Worm (Caenorhabditis elegans) whole organism, late embryonic: Measurements from ENCODE around the gene B0416.5.
A peak's percentile ranks its signal among the peaks of the same experiment; 100 is the strongest.

Experiments used
- C08G9.2 ChIP-seq: sonication (generic microtip); optimal IDR thresholded peaks from 2 replicates; lab custom pipeline; 2016; ENCODE audit warnings: mild to moderate bottlenecking, missing genetic modification characterization, moderate library complexity, missing compliant biosample characterization
- F13H6.1 ChIP-seq: sonication (generic microtip); optimal IDR thresholded peaks from 2 replicates; lab custom pipeline; 2016; ENCODE audit warnings: missing genetic modification characterization, missing compliant biosample characterization
- K02D7.2 ChIP-seq: sonication (generic microtip); optimal IDR thresholded peaks from 2 replicates; lab custom pipeline; 2017; ENCODE audit warnings: mild to moderate bottlenecking, missing genetic modification characterization, missing compliant biosample characterization
- T23F11.4 ChIP-seq: fragments of 200-800 bp; sonication (Bioruptor generic); optimal IDR thresholded peaks from 2 replicates; lab custom pipeline; 2018; ENCODE audit warnings: mild to moderate bottlenecking, missing genetic modification characterization, missing compliant biosample characterization
- Y22D7AL.16 ChIP-seq: sonication (generic microtip); optimal IDR thresholded peaks from 2 replicates; lab custom pipeline; 2016; ENCODE audit warnings: missing genetic modification characterization, missing compliant biosample characterization
- ama-1 ChIP-seq: fragments of 150-350 bp; optimal IDR thresholded peaks from 2 replicates; lab custom pipeline; 2014
- ceh-14 ChIP-seq: sonication (generic microtip); optimal IDR thresholded peaks from 2 replicates; lab custom pipeline; 2016; ENCODE audit warnings: missing genotype, missing genetic modification characterization, missing compliant biosample characterization
- ceh-2 ChIP-seq: sonication (generic microtip); optimal IDR thresholded peaks from 2 replicates; lab custom pipeline; 2016; ENCODE audit warnings: missing genotype, missing genetic modification characterization, missing compliant biosample characterization
- ceh-22 ChIP-seq: sonication (generic microtip); optimal IDR thresholded peaks from 2 replicates; lab custom pipeline; 2017; ENCODE audit warnings: missing biosample characterization, missing genetic modification characterization
- ceh-31 ChIP-seq: sonication (generic microtip); optimal IDR thresholded peaks from 2 replicates; lab custom pipeline; 2016; ENCODE audit warnings: missing genetic modification characterization, missing compliant biosample characterization
- ceh-45 ChIP-seq: fragments of 200-800 bp; sonication (Bioruptor generic); IDR thresholded peaks from 2 replicates; pipeline ENCODE4 v1.3.6; 2022; ENCODE audit warnings: missing genetic modification reagents, missing genetic modification characterization, missing compliant biosample characterization
- ceh-48 ChIP-seq: sonication (generic microtip); optimal IDR thresholded peaks from 2 replicates; lab custom pipeline; 2016; ENCODE audit warnings: missing genetic modification characterization, inconsistent platforms, missing compliant biosample characterization
- dve-1 ChIP-seq: sonication (generic microtip); optimal IDR thresholded peaks from 2 replicates; lab custom pipeline; 2017; ENCODE audit warnings: antibody characterized with exemption, mild to moderate bottlenecking, missing genetic modification characterization, missing compliant biosample characterization
- elt-2 ChIP-seq: sonication (generic microtip); optimal IDR thresholded peaks from 2 replicates; lab custom pipeline; 2016; ENCODE audit warnings: missing genetic modification reagents, missing genetic modification characterization, missing compliant biosample characterization
- ets-4 ChIP-seq: sonication (generic microtip); optimal IDR thresholded peaks from 2 replicates; lab custom pipeline; 2016; ENCODE audit warnings: missing genetic modification characterization, missing compliant biosample characterization
- fax-1 ChIP-seq: sonication (generic microtip); optimal IDR thresholded peaks from 2 replicates; lab custom pipeline; 2016; ENCODE audit warnings: missing genotype, missing genetic modification characterization, missing compliant biosample characterization
- gmeb-2 ChIP-seq: sonication (generic microtip); optimal IDR thresholded peaks from 2 replicates; lab custom pipeline; 2016; ENCODE audit warnings: missing genetic modification characterization, inconsistent platforms, missing compliant biosample characterization
- hlh-30 ChIP-seq: sonication (generic microtip); optimal IDR thresholded peaks from 2 replicates; lab custom pipeline; 2017; ENCODE audit warnings: antibody characterized with exemption, missing genetic modification characterization, missing compliant biosample characterization; ENCODE audit not compliant: insufficient read depth
- hlh-6 ChIP-seq: sonication (generic microtip); optimal IDR thresholded peaks from 2 replicates; lab custom pipeline; 2016; ENCODE audit warnings: missing genotype, missing genetic modification characterization, missing compliant biosample characterization
- hlh-8 ChIP-seq: sonication (generic microtip); optimal IDR thresholded peaks from 2 replicates; lab custom pipeline; 2016; ENCODE audit warnings: missing genotype, missing genetic modification characterization, missing compliant biosample characterization
- lim-6 ChIP-seq: sonication (generic microtip); optimal IDR thresholded peaks from 2 replicates; lab custom pipeline; 2016; ENCODE audit warnings: missing genetic modification characterization, missing compliant biosample characterization
- lin-11 ChIP-seq: fragments of 200-800 bp; sonication (Bioruptor generic); optimal IDR thresholded peaks from 2 replicates; lab custom pipeline; 2018; ENCODE audit warnings: mild to moderate bottlenecking, missing genetic modification characterization, missing compliant biosample characterization
- madf-2 ChIP-seq: sonication (generic microtip); optimal IDR thresholded peaks from 2 replicates; lab custom pipeline; 2017; ENCODE audit warnings: missing genetic modification characterization, missing compliant biosample characterization
- nfya-1 ChIP-seq: sonication (generic microtip); optimal IDR thresholded peaks from 2 replicates; lab custom pipeline; 2017; ENCODE audit warnings: missing genetic modification characterization, mild to moderate bottlenecking, missing compliant biosample characterization, antibody characterized with exemption, moderate library complexity
- nhr-232 ChIP-seq: sonication (generic microtip); optimal IDR thresholded peaks from 2 replicates; lab custom pipeline; 2016; ENCODE audit warnings: missing genetic modification characterization, missing compliant biosample characterization
- npax-4 ChIP-seq: sonication (generic microtip); optimal IDR thresholded peaks from 2 replicates; lab custom pipeline; 2016; ENCODE audit warnings: missing genetic modification characterization, missing compliant biosample characterization
- pag-3 ChIP-seq: sonication (generic microtip); optimal IDR thresholded peaks from 2 replicates; lab custom pipeline; 2016; ENCODE audit warnings: missing compliant biosample characterization, missing genetic modification characterization, borderline replicate concordance
- pat-9 ChIP-seq: fragments of 200-800 bp; sonication (Bioruptor generic); optimal IDR thresholded peaks from 2 replicates; lab custom pipeline; 2018; ENCODE audit warnings: mild to moderate bottlenecking, missing genetic modification characterization, moderate library complexity, missing compliant biosample characterization
- pax-1 ChIP-seq: fragments of 150-350 bp; optimal IDR thresholded peaks from 2 replicates; lab custom pipeline; 2014; ENCODE audit warnings: missing biosample characterization, missing genetic modification characterization
- pha-2 ChIP-seq: sonication (generic microtip); optimal IDR thresholded peaks from 2 replicates; lab custom pipeline; 2017; ENCODE audit warnings: mild to moderate bottlenecking, missing genetic modification characterization, missing compliant biosample characterization
- pros-1 ChIP-seq: fragments of 150-350 bp; optimal IDR thresholded peaks from 2 replicates; lab custom pipeline; 2014; ENCODE audit warnings: missing biosample characterization, missing genetic modification reagents, missing genetic modification characterization
- rnt-1 ChIP-seq: sonication (generic microtip); optimal IDR thresholded peaks from 2 replicates; lab custom pipeline; 2016; ENCODE audit warnings: missing genetic modification characterization, missing compliant biosample characterization
- sdc-2 ChIP-seq: sonication (generic microtip); optimal IDR thresholded peaks from 2 replicates; lab custom pipeline; 2016; ENCODE audit warnings: missing genotype, missing genetic modification characterization, missing compliant biosample characterization
- sox-2 ChIP-seq: fragments of 200-800 bp; sonication (Bioruptor generic); IDR thresholded peaks from 2 replicates; pipeline ENCODE4 v1.3.6; 2022; ENCODE audit warnings: missing genetic modification reagents, missing genetic modification characterization, missing compliant biosample characterization
- sox-4 ChIP-seq: sonication (generic microtip); optimal IDR thresholded peaks from 2 replicates; lab custom pipeline; 2017; ENCODE audit warnings: mild to moderate bottlenecking, missing genetic modification characterization, inconsistent platforms, missing compliant biosample characterization
- syd-9 ChIP-seq: sonication (generic microtip); optimal IDR thresholded peaks from 2 replicates; lab custom pipeline; 2016; ENCODE audit warnings: mild to moderate bottlenecking, missing genetic modification characterization, moderate library complexity, missing compliant biosample characterization
- tbx-2 ChIP-seq: sonication (generic microtip); optimal IDR thresholded peaks from 2 replicates; lab custom pipeline; 2016; ENCODE audit warnings: missing genetic modification characterization, missing compliant biosample characterization
- ttx-3 ChIP-seq: sonication (generic microtip); optimal IDR thresholded peaks from 2 replicates; lab custom pipeline; 2016; ENCODE audit warnings: missing genetic modification reagents, missing genetic modification characterization, missing compliant biosample characterization
- unc-3 ChIP-seq, 2 experiments: fragments of 200-800 bp in 1 of 2; sonication (Bioruptor generic) in 1 of 2; sonication (generic microtip) in 1 of 2; conservative IDR thresholded peaks in 1 of 2; optimal IDR thresholded peaks in 1 of 2; 2 replicates each; pipeline versions ENCODE4 v1.3.6 to Lab custom; 2016 to 2022; ENCODE audit warnings: missing compliant biosample characterization in 2 of 2, missing genetic modification characterization in 2 of 2, missing genetic modification reagents in 1 of 2
- zip-5 ChIP-seq: sonication (generic microtip); optimal IDR thresholded peaks from 2 replicates; lab custom pipeline; 2016; ENCODE audit warnings: missing genetic modification characterization, missing compliant biosample characterization

B0416.5 gene

DNA sequence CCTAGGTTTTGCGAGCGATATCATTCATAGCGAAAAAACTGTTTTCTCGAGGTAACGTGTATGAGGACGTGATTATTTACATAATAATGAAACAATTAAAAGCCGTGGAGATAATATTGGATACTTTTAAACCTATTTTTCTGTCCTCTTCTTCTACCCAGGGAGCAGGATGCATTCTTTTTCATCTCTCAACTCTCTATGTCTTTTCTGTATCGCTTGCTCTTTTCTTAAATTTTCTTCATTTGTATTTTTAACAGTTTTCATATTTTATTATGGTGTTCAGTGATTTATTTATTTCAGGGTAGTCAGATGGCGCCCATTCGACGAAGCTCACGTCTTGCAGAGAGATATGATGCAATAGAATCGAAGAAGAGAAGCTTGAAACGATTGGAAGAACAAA, 8.0 kb upstream of the B0416.5 start, which contains the start of gene B0416.4:
B0416.4 (plus strand) TSS at position 301 of the 400 bp plus-strand sequence.
- TF ChIP-seq ceh-48 = no peak
- TF ChIP-seq, all 69 proteins: peak for 0

DNA sequence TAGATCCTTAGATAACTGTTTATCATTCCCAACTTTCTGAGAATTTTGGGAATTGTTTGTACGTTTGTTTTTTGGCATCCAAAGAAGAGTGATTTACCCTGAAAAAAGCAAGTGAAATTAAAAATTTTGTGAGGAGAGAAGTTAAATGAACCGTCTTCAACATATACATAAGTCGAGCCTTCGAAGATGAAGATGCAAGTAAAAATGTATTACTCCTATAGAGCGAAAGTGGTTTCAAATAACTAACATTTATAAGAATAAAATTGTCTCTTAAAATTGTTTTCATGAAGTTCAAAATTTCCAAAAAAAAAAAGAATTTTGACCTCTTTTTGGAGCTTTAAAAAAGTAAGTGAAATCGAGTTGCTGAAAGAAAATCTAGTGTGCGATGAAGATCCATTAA, 3.9 kb upstream of the B0416.5 start, which contains the start of gene B0416.10:
B0416.10 (minus strand) TSS at position 101 of the 400 bp plus-strand sequence.
- TF ChIP-seq F13H6.1 = no peak
- TF ChIP-seq, all 69 proteins: peak for 0

DNA sequence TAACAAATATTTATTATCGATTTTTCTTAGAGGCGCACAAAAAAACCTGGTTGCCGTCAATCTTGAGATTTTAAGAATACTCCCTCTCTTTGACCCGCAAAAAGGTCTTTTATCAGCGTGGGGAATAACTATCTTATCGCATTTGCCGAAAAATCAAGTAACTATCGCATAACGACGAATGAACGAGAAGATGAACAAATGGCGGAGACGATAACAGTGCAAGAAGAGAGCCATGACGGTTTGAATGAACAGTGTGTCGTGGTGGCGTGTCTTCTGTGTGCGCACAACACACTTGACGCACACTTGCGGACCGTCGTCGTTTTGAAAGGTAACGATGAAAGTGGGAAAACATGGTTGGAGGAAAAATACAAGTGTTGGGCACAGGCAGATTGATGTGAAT, 1.2 kb upstream of the B0416.5 start:
- TF ChIP-seq elt-2 = peak; percentile 96
- no peak for TF ChIP-seq ceh-22 (tag; lab: Kevin White, UChicago)

DNA sequence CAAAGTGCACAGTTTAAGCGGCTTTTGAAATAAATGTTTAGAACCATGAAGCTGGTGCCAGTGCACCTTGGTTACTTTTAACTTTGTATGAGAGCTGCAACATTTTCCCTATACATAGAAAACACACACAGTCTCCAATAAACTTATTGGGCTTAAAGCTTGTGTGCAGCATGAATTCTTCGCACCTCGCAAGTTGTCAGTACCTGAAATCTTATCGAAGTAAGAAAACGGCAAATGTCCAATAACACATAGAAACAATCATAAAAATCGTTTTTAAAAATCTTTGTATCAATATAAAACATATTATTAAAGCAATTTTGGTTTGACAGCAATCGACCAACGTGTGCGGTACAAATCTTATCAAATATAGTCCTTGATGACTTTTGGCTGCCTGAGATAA, 2.3 kb downstream of the B0416.5 start:
- TF ChIP-seq syd-9 (no peak), ceh-31 (tag; lab: Kevin White, UChicago) (no peak), ttx-3 (tag; lab: Kevin White, UChicago) (no peak), ceh-2 (tag; lab: Kevin White, UChicago) (no peak), T23F11.4 (GFP tag; lab: Kevin White, UChicago) (no peak), Y22D7AL.16 (tag; lab: Kevin White, UChicago) (no peak), lim-6 (no peak), ama-1 (lab: Kevin White, UChicago) (no peak), sox-4 (tag; lab: Kevin White, UChicago) (no peak), pat-9 (tag; lab: Kevin White, UChicago) (no peak), ceh-45 (no peak)
- TF ChIP-seq, all 69 proteins: peak for 0

- TF ChIP-seq zip-5 (tag; lab: Kevin White, UChicago) = no peak
- TF ChIP-seq nhr-232 (tag; lab: Kevin White, UChicago) = no peak
- TF ChIP-seq rnt-1 = no peak
- TF ChIP-seq pag-3 (tag; lab: Kevin White, UChicago) = no peak
- no peak for TF ChIP-seq pha-2 (tag; lab: Kevin White, UChicago)
- TF ChIP-seq pros-1 = no peak
- TF ChIP-seq ceh-22 (tag; lab: Kevin White, UChicago) = no peak
- no peak for TF ChIP-seq hlh-8 (tag; lab: Kevin White, UChicago)
- no peak for TF ChIP-seq pat-9 (tag; lab: Kevin White, UChicago)
- TF ChIP-seq npax-4 (tag; lab: Kevin White, UChicago) = no peak
- TF ChIP-seq sox-2 = no peak
- TF ChIP-seq tbx-2 (tag; lab: Kevin White, UChicago) = no peak
- TF ChIP-seq nfya-1 (tag; lab: Kevin White, UChicago) = no peak
- TF ChIP-seq syd-9 = no peak
- TF ChIP-seq pax-1 (tag; lab: Kevin White, UChicago) = no peak
- TF ChIP-seq elt-2 = no peak
- TF ChIP-seq dve-1 = no peak
- TF ChIP-seq unc-3 (GFP tag; conservative IDR thresholded peaks at IDR 0.05; lab: Robert Waterston, UW) = no peak
- TF ChIP-seq unc-3 (tag; optimal IDR thresholded peaks at IDR 0.05; lab: Kevin White, UChicago) = no peak
- no peak for TF ChIP-seq fax-1 (tag; lab: Kevin White, UChicago)
These were observed 4.1 kb downstream of the B0416.5 start for ce11 chrX:9266512-9266911.

- TF ChIP-seq hlh-30 (tag; lab: Kevin White, UChicago) (peak; percentile 38), Y22D7AL.16 (tag; lab: Kevin White, UChicago) (no peak)
These were observed 6.0 kb downstream of the B0416.5 start for ce11 chrX:9264636-9265035.

DNA sequence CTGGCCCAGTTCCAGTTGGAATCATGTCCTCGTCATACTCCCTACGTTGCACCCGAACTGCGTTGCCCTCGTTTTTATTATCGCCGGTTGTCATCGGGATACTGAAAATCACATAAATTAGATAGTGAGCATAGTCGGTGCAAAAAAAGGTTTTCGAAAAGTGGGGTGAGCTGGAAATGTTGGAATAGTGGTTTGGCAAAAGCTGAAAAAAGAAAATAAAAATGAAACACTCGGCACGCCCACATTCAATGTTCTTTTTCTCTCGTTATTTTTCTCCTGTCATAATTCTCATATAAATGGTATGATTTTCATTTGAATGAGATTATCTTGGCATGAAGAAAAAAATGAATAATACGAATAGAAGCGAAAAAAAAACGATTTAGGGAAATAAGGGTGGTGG, 6.4 kb downstream of the B0416.5 start, which contains the start of gene F18G5.6:
F18G5.6 (minus strand) TSS at position 101 of the 400 bp plus-strand sequence.
- no peak for TF ChIP-seq nfya-1 (tag; lab: Kevin White, UChicago)
- no peak for TF ChIP-seq elt-2
- TF ChIP-seq sdc-2 (tag; lab: Kevin White, UChicago) = no peak
- TF ChIP-seq C08G9.2 (tag; lab: Kevin White, UChicago) = no peak
- no peak for TF ChIP-seq hlh-6 (tag; lab: Kevin White, UChicago)
- TF ChIP-seq lin-11 (tag; lab: Kevin White, UChicago) = no peak
- TF ChIP-seq madf-2 (tag; lab: Kevin White, UChicago) = no peak
- TF ChIP-seq K02D7.2 = no peak
- no peak for TF ChIP-seq tbx-2 (tag; lab: Kevin White, UChicago)
- TF ChIP-seq pag-3 (tag; lab: Kevin White, UChicago) = no peak
- no peak for TF ChIP-seq dve-1
- no peak for TF ChIP-seq syd-9
- TF ChIP-seq fax-1 (tag; lab: Kevin White, UChicago) = no peak
- no peak for TF ChIP-seq ets-4 (tag; lab: Kevin White, UChicago)
- TF ChIP-seq gmeb-2 (tag; lab: Kevin White, UChicago) = no peak
- TF ChIP-seq ceh-14 (tag; lab: Kevin White, UChicago) = no peak
- TF ChIP-seq, all 69 proteins: peak for 0
